Worm (Caenorhabditis elegans) whole organism, mixed stage, embryonic: ENCODE results near the gene bath-45.

Experiments
- M03D4.4 ChIP-seq: sonication (generic microtip); optimal IDR thresholded peaks from 2 replicates; lab custom pipeline; 2017; ENCODE audit warnings: mild to moderate bottlenecking, missing genetic modification characterization, missing compliant biosample characterization
- ceh-39 ChIP-seq: fragments of 150-350 bp; optimal IDR thresholded peaks from 2 replicates; lab custom pipeline; 2014; ENCODE audit warnings: missing biosample characterization, missing genetic modification characterization
- ceh-43 ChIP-seq: fragments of 200-800 bp; sonication (Bioruptor generic); optimal IDR thresholded peaks from 2 replicates; lab custom pipeline; 2018; ENCODE audit warnings: mild to moderate bottlenecking, missing genetic modification characterization, moderate library complexity, missing compliant biosample characterization
- ceh-83 ChIP-seq: fragments of 200-800 bp; sonication (Bioruptor generic); optimal IDR thresholded peaks from 2 replicates; lab custom pipeline; 2018; ENCODE audit warnings: mild to moderate bottlenecking, missing genetic modification characterization, missing compliant biosample characterization
- ces-1 ChIP-seq: fragments of 150-350 bp; optimal IDR thresholded peaks from 2 replicates; lab custom pipeline; 2014; ENCODE audit warnings: missing biosample characterization, missing genetic modification reagents, missing genetic modification characterization
- cnd-1 ChIP-seq: fragments of 200-800 bp; sonication (Bioruptor generic); optimal IDR thresholded peaks from 2 replicates; lab custom pipeline; 2018; ENCODE audit warnings: mild to moderate bottlenecking, missing genetic modification characterization, missing compliant biosample characterization
- drap-1 ChIP-seq: fragments of 200-800 bp; sonication (Bioruptor generic); optimal IDR thresholded peaks from 3 replicates; lab custom pipeline; 2018; ENCODE audit warnings: mild to moderate bottlenecking, missing genetic modification characterization, missing compliant biosample characterization
- elt-3 ChIP-seq: fragments of 150-350 bp; optimal IDR thresholded peaks from 2 replicates; lab custom pipeline; 2014; ENCODE audit warnings: missing biosample characterization, missing genetic modification characterization
- flh-1 ChIP-seq: fragments of 200-800 bp; sonication (Bioruptor generic); optimal IDR thresholded peaks from 2 replicates; lab custom pipeline; 2018; ENCODE audit warnings: mild to moderate bottlenecking, missing genetic modification characterization, moderate library complexity, missing compliant biosample characterization
- ham-2 ChIP-seq: fragments of 200-800 bp; sonication (Bioruptor generic); optimal IDR thresholded peaks from 2 replicates; lab custom pipeline; 2018; ENCODE audit warnings: mild to moderate bottlenecking, missing genetic modification characterization, missing compliant biosample characterization
- hlh-1 ChIP-seq: fragments of 150-350 bp; optimal IDR thresholded peaks from 2 replicates; lab custom pipeline; 2014; ENCODE audit warnings: missing biosample characterization, missing genetic modification reagents, missing genetic modification characterization
- lin-13 ChIP-seq: fragments of 150-350 bp; optimal IDR thresholded peaks from 2 replicates; lab custom pipeline; 2014; ENCODE audit warnings: missing biosample characterization, missing genetic modification characterization
- lin-32 ChIP-seq: fragments of 200-800 bp; sonication (Bioruptor generic); optimal IDR thresholded peaks from 2 replicates; lab custom pipeline; 2018; ENCODE audit warnings: mild to moderate bottlenecking, missing genetic modification characterization, missing compliant biosample characterization
- lsy-2 ChIP-seq: fragments of 150-350 bp; optimal IDR thresholded peaks from 2 replicates; lab custom pipeline; 2014; ENCODE audit warnings: missing biosample characterization, missing genetic modification characterization
- mab-5 ChIP-seq: fragments of 150-350 bp; optimal IDR thresholded peaks from 2 replicates; lab custom pipeline; 2014; ENCODE audit warnings: missing biosample characterization, missing genetic modification characterization
- mep-1 ChIP-seq: fragments of 150-350 bp; optimal IDR thresholded peaks from 2 replicates; lab custom pipeline; 2017; ENCODE audit warnings: missing biosample characterization, missing genetic modification reagents, missing genetic modification characterization, inconsistent platforms
- mls-2 ChIP-seq: sonication (generic microtip); optimal IDR thresholded peaks from 2 replicates; lab custom pipeline; 2016; ENCODE audit warnings: mild to moderate bottlenecking, missing genetic modification characterization, moderate library complexity, missing compliant biosample characterization
- nhr-12 ChIP-seq: fragments of 150-350 bp; optimal IDR thresholded peaks from 2 replicates; lab custom pipeline; 2014; ENCODE audit warnings: missing biosample characterization, missing genetic modification characterization
- nhr-2 ChIP-seq: fragments of 150-350 bp; optimal IDR thresholded peaks from 2 replicates; lab custom pipeline; 2014; ENCODE audit warnings: missing biosample characterization, missing genetic modification characterization
- nhr-237 ChIP-seq: fragments of 150-350 bp; optimal IDR thresholded peaks from 2 replicates; lab custom pipeline; 2014; ENCODE audit warnings: missing biosample characterization, missing genetic modification characterization
- nhr-28 ChIP-seq: fragments of 150-350 bp; optimal IDR thresholded peaks from 2 replicates; lab custom pipeline; 2014; ENCODE audit warnings: missing biosample characterization, missing genetic modification characterization
- pha-4 ChIP-seq: fragments of 150-350 bp; optimal IDR thresholded peaks from 2 replicates; lab custom pipeline; 2018; ENCODE audit warnings: missing biosample characterization, missing genetic modification reagents, missing genetic modification characterization
- sem-2 ChIP-seq: fragments of 200-800 bp; sonication (Bioruptor generic); optimal IDR thresholded peaks from 2 replicates; lab custom pipeline; 2018; ENCODE audit warnings: mild to moderate bottlenecking, missing genetic modification characterization, missing compliant biosample characterization
- snpc-4 ChIP-seq: fragments of 150-350 bp; optimal IDR thresholded peaks from 2 replicates; lab custom pipeline; 2014; ENCODE audit warnings: missing biosample characterization, missing genetic modification characterization
- sptf-1 ChIP-seq: sonication (generic microtip); optimal IDR thresholded peaks from 2 replicates; lab custom pipeline; 2017; ENCODE audit warnings: mild to moderate bottlenecking, missing genetic modification characterization, moderate library complexity, missing compliant biosample characterization
- tbx-8 ChIP-seq: fragments of 200-800 bp; sonication (Bioruptor generic); optimal IDR thresholded peaks from 2 replicates; lab custom pipeline; 2018; ENCODE audit warnings: mild to moderate bottlenecking, missing genetic modification characterization, moderate library complexity, missing compliant biosample characterization
- unc-120 ChIP-seq: sonication (generic microtip); optimal IDR thresholded peaks from 2 replicates; lab custom pipeline; 2017; ENCODE audit warnings: missing genetic modification characterization, missing compliant biosample characterization; ENCODE audit not compliant: poor library complexity, severe bottlenecking
- unc-39 ChIP-seq: fragments of 150-350 bp; optimal IDR thresholded peaks from 2 replicates; lab custom pipeline; 2014; ENCODE audit warnings: missing biosample characterization, missing genetic modification characterization
- unc-62 ChIP-seq: fragments of 150-350 bp; optimal IDR thresholded peaks from 2 replicates; lab custom pipeline; 2014; ENCODE audit warnings: missing biosample characterization, missing genetic modification reagents, missing genetic modification characterization
- zip-8 ChIP-seq: fragments of 150-350 bp; optimal IDR thresholded peaks from 2 replicates; lab custom pipeline; 2014; ENCODE audit warnings: missing biosample characterization, missing genetic modification characterization
- ztf-11 ChIP-seq: fragments of 150-350 bp; optimal IDR thresholded peaks from 2 replicates; lab custom pipeline; 2014; ENCODE audit warnings: missing biosample characterization, missing genetic modification characterization

The bath-45 gene

DNA sequence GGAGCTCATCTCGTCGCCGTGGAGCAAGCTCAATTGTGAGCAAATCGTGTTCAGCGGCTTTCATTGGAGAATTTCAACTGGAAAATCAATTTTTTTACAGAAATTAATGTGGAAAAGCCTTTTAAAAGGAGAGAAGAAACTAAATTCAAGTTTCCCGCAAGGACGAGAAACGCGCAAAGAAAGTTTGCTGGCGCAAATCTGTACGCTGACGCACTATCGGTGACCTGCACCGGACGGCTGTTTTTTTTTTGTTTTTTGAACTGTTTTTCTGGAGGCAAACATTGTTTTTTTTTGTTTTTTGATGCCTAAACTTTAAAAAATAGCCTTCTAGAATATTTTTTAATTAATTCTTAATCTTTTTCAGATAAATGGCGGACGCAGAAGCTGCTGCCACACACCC, 34.2 kb downstream of the bath-45 start, which contains the start of the genes hpr-17 and F32A11.1:
hpr-17 (minus strand) TSS at position 77 of the 400 bp plus-strand sequence.
F32A11.1 (plus strand) TSS at position 359 of the 400 bp plus-strand sequence.
- TF ChIP-seq lsy-2 (tag; lab: Kevin White, UChicago) (peak; percentile 67), pha-4 (tag; lab: Kevin White, UChicago) (peak; percentile 56), cnd-1 (no peak), ztf-11 (tag; lab: Kevin White, UChicago) (peak; percentile 22), mep-1 (peak; percentile 73), hlh-1 (tag; lab: Kevin White, UChicago) (peak; percentile 12), ham-2 (GFP tag; lab: Kevin White, UChicago) (no peak), ces-1 (GFP tag; lab: Kevin White, UChicago) (peak; percentile 42), sptf-1 (tag; lab: Kevin White, UChicago) (peak; percentile 50), lin-13 (tag; lab: Kevin White, UChicago) (peak; percentile 58), zip-8 (no peak), nhr-237 (tag; lab: Kevin White, UChicago) (peak; percentile 56), mab-5 (tag; lab: Kevin White, UChicago) (peak; percentile 26)

DNA sequence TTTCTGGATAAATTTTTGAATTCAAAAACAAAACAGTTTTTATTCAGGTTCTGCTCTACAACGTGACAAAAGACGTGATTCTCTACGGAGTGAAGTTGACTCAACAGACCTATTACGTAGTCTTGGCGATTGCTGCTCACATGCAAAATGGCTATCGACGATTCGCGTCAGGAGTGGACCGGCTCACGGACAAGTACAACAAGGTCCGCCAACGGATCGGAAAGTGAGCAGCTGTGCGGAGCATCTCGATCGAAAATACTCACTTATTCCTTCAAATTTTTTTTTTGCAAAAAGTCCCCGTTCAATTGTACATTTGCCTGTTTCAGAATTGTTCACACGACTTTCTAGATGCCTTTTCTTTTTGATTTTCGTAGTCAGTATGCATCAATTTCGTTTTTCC, 37.0 kb downstream of the bath-45 start:
- TF ChIP-seq cnd-1 (no peak), mep-1 (no peak), ham-2 (GFP tag; lab: Kevin White, UChicago) (no peak)

DNA sequence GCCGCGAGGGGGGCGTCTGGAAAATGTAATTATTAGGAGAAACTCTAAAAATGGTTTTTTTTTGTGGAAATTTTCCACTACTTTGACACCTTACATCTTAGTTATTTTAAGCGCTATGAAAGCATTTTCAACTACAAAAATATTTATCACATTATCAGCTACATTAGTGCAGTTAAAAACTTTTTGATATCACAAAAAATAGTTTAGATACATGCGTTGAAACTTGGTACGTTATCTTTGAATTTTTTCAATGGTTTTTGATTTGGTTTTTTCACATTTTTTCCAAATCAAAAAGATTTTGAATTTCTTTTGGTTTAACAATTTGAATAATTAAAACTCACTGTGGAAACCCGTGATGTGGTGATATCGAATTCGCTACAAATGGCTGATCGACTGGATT, 40.2 kb downstream of the bath-45 start:
- TF ChIP-seq unc-120 (tag; lab: Kevin White, UChicago) (no peak), nhr-28 (tag; lab: Kevin White, UChicago) (no peak), drap-1 (GFP tag; lab: Kevin White, UChicago) (no peak), unc-62 (GFP tag; lab: Kevin White, UChicago) (no peak), ztf-11 (tag; lab: Kevin White, UChicago) (no peak), hlh-1 (tag; lab: Kevin White, UChicago) (no peak), nhr-12 (tag; lab: Kevin White, UChicago) (no peak), nhr-237 (tag; lab: Kevin White, UChicago) (no peak), elt-3 (tag; lab: Kevin White, UChicago) (no peak), ham-2 (GFP tag; lab: Kevin White, UChicago) (no peak), lin-13 (tag; lab: Kevin White, UChicago) (no peak), mls-2 (tag; lab: Kevin White, UChicago) (no peak), cnd-1 (no peak), unc-39 (tag; lab: Kevin White, UChicago) (no peak), lin-32 (no peak), tbx-8 (GFP tag; lab: Kevin White, UChicago) (no peak), ceh-83 (GFP tag; lab: Kevin White, UChicago) (no peak), flh-1 (no peak), sem-2 (no peak), M03D4.4 (tag; lab: Kevin White, UChicago) (no peak)

DNA sequence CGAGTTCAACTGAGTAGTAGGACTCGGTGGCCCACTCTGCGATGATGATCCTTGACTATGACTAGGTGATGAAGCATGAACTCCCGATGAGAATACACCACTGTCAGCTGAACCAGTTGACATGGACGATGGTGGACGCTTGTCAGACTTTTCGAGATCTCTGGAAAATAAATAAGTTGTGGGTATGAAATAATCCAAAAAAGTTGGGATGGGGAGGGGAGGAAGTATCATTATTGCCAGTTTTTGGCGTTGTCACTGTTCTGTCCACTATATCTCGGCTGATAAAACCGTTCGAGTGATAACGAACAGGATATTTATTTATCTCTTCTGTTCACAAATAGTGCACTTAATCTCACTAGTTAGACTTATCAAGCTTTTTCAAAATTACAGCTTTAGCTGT, 41.2 kb downstream of the bath-45 start:
- TF ChIP-seq nhr-28 (tag; lab: Kevin White, UChicago), result no peak
- no peak for TF ChIP-seq nhr-2 (tag; lab: Kevin White, UChicago)
- TF ChIP-seq tbx-8 (GFP tag; lab: Kevin White, UChicago), result no peak
- no peak for TF ChIP-seq ceh-39 (tag; lab: Kevin White, UChicago)
- no peak for TF ChIP-seq snpc-4 (tag; lab: Kevin White, UChicago)
- TF ChIP-seq sptf-1 (tag; lab: Kevin White, UChicago), result no peak
- TF ChIP-seq ceh-83 (GFP tag; lab: Kevin White, UChicago), result no peak
- TF ChIP-seq unc-120 (tag; lab: Kevin White, UChicago), result no peak

DNA sequence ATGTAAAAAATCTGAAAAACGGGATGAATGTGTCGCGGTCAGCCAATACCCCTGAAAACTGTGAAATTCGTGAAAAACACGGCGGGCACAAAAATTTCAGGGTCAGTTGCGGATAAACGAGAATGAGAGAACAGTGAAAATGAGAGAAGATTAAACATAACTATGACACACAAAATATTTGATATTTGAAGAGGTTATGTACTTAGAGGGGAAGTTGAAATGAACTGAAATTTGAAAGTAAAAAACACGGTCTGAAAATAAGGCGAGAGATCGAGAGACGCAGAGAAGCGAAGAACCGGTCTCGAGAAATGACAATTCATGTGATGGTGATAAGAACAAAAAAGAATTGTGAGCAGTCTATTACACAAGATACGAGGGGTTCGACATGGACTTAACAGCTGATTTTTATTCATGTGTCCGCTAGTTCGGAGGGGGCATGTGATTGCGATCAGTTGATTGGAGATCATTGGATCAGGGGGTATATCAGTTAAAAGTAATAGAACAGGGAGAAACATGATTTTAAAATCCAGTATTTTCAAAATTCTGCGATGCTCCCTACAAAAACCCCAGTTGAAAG, 43.0 kb downstream of the bath-45 start, which contains the start of gene moe-3:
moe-3 (minus strand) TSS at position 51 of the 577 bp plus-strand sequence.
- TF ChIP-seq ceh-43 (GFP tag; lab: Kevin White, UChicago), result no peak
- TF ChIP-seq mls-2 (tag; lab: Kevin White, UChicago), result no peak
